Fruit fly (Drosophila melanogaster): ENCODE measurements around the gene superdeath.

The superdeath gene

dm6 chr3R:29130902-29131621, 7.4 kb upstream of the superdeath start, which contains the start of the genes dgt6 and Vha100-1:
dgt6 (minus strand) TSS chr3R:29130972.
Vha100-1 (plus strand) TSS chr3R:29131193.
- peak; percentile 16 for TF ChIP-seq noc (tag; optimal IDR thresholded peaks at IDR 0.05)

- no peak for TF ChIP-seq noc (tag; optimal IDR thresholded peaks at IDR 0.05)
Measured at dm6 chr3R:29138961-29139527, 582 bp downstream of the superdeath start.

dm6 chr3R:29139767-29140755, 1.6 kb downstream of the superdeath start:
- no peak for TF ChIP-seq noc (tag; optimal IDR thresholded peaks at IDR 0.05)

dm6 chr3R:29146710-29147109, 8.2 kb downstream of the superdeath start, which contains the start of gene CG14511:
CG14511 (minus strand) TSS chr3R:29146893.
- no peak for TF ChIP-seq noc (tag; optimal IDR thresholded peaks at IDR 0.05)

- TF ChIP-seq noc (tag; optimal IDR thresholded peaks at IDR 0.05) = peak; percentile 27
Measured at dm6 chr3R:29148072-29148471, 9.6 kb downstream of the superdeath start, which contains the start of the genes CG11882 and Pglym78. CG11882 (minus strand) TSS chr3R:29148172. Pglym78 (plus strand) TSS chr3R:29148248.

dm6 chr3R:29151621-29152092, 13.2 kb downstream of the superdeath start, which contains the start of gene eIF2D:
eIF2D (minus strand) TSS chr3R:29151794.
- peak; percentile 52 for TF ChIP-seq noc (tag; optimal IDR thresholded peaks at IDR 0.05)

- peak; percentile 65 for TF ChIP-seq noc (tag; optimal IDR thresholded peaks at IDR 0.05)
Measured at dm6 chr3R:29153197-29153644, 14.8 kb downstream of the superdeath start, which contains the start of the genes Slbp and Rpn2. Slbp (minus strand) TSS chr3R:29153266. Rpn2 (plus strand) TSS chr3R:29153524.

dm6 chr3R:29157418-29158398, 19.2 kb downstream of the superdeath start, which contains the start of gene rdog:
rdog (plus strand) TSS chr3R:29158122.
- TF ChIP-seq noc (tag; optimal IDR thresholded peaks at IDR 0.05) = peak; percentile 89

- peak; percentile 11 for TF ChIP-seq noc (tag; optimal IDR thresholded peaks at IDR 0.05)
Measured at dm6 chr3R:29158721-29159120, 20.3 kb downstream of the superdeath start.

dm6 chr3R:29159620-29160019, 21.2 kb downstream of the superdeath start:
- no peak for TF ChIP-seq noc (tag; optimal IDR thresholded peaks at IDR 0.05)

dm6 chr3R:29164930-29165693, 26.6 kb downstream of the superdeath start, which contains the start of gene CG11898:
CG11898 (plus strand) TSS chr3R:29165643.
- TF ChIP-seq noc (tag; optimal IDR thresholded peaks at IDR 0.05) = peak; percentile 39

dm6 chr3R:29190984-29191383, 52.5 kb downstream of the superdeath start:
- no peak for TF ChIP-seq noc (tag; optimal IDR thresholded peaks at IDR 0.05)

- TF ChIP-seq noc (tag; optimal IDR thresholded peaks at IDR 0.05) = no peak
Measured at dm6 chr3R:29194957-29195356, 56.5 kb downstream of the superdeath start, which contains the start of gene jus. jus (minus strand) TSS chr3R:29194994.
